Fruit fly (Drosophila melanogaster) whole organism, embryonic: ENCODE measurements around the gene mahe.

Source experiments
- B-H2 ChIP-seq: fragments of 200-800 bp; sonication (Bioruptor generic); optimal IDR thresholded peaks from 2 replicates; lab custom pipeline; 2018; ENCODE audit warnings: missing biosample characterization, mild to moderate bottlenecking, missing genetic modification characterization
- CG11085 ChIP-seq: fragments of 200-800 bp; sonication (Bioruptor generic); IDR thresholded peaks from 2 replicates; pipeline ENCODE4 v1.3.6; 2022; ENCODE audit warnings: missing biosample characterization, missing genetic modification characterization
- CG12769 ChIP-seq: fragments of 200-800 bp; sonication (Bioruptor generic); optimal IDR thresholded peaks from 2 replicates; lab custom pipeline; 2019; ENCODE audit warnings: missing biosample characterization, mild to moderate bottlenecking, missing genetic modification characterization, moderate library complexity
- CG13624 ChIP-seq: fragments of 200-800 bp; sonication (Bioruptor generic); optimal IDR thresholded peaks from 2 replicates; lab custom pipeline; 2016; ENCODE audit warnings: missing biosample characterization, missing genetic modification characterization
- CG15514 ChIP-seq: fragments of 200-800 bp; sonication (Bioruptor generic); optimal IDR thresholded peaks from 3 replicates; lab custom pipeline; 2017; ENCODE audit warnings: missing biosample characterization, missing genetic modification characterization, mild to moderate bottlenecking, moderate library complexity, missing genetic modification reagents
- CG1647 ChIP-seq: fragments of 200-800 bp; sonication (Bioruptor generic); optimal IDR thresholded peaks from 3 replicates; lab custom pipeline; 2016; ENCODE audit warnings: missing biosample characterization, missing genetic modification characterization
- CG16863 ChIP-seq: fragments of 200-800 bp; sonication (Bioruptor generic); optimal IDR thresholded peaks from 3 replicates; lab custom pipeline; 2016; ENCODE audit warnings: missing biosample characterization, missing genetic modification characterization
- CG2129 ChIP-seq: fragments of 200-800 bp; sonication (Bioruptor generic); IDR thresholded peaks from 2 replicates; pipeline ENCODE4 v1.3.6; 2022; ENCODE audit warnings: missing biosample characterization, missing genetic modification characterization; ENCODE audit not compliant: partially characterized antibody
- CG30431 ChIP-seq: fragments of 200-800 bp; sonication (Bioruptor generic); optimal IDR thresholded peaks from 2 replicates; lab custom pipeline; 2017; ENCODE audit warnings: missing biosample characterization, missing genetic modification characterization
- CG32767 ChIP-seq: fragments of 200-800 bp; sonication (Bioruptor generic); IDR thresholded peaks from 2 replicates; pipeline ENCODE4 v1.3.6; 2022; ENCODE audit warnings: missing biosample characterization, missing genetic modification characterization
- CG4617 ChIP-seq: fragments of 200-800 bp; sonication (Bioruptor generic); optimal IDR thresholded peaks from 3 replicates; lab custom pipeline; 2016; ENCODE audit warnings: missing biosample characterization, missing genetic modification characterization, borderline replicate concordance
- CG6272 ChIP-seq: fragments of 200-800 bp; sonication (Bioruptor generic); IDR thresholded peaks from 2 replicates; pipeline ENCODE4 v1.3.6; 2022; ENCODE audit warnings: missing biosample characterization, missing genetic modification characterization
- CG6654 ChIP-seq: fragments of 200-800 bp; sonication (Bioruptor generic); optimal IDR thresholded peaks from 2 replicates; lab custom pipeline; 2017; ENCODE audit warnings: missing biosample characterization, mild to moderate bottlenecking, missing genetic modification characterization
- CG7271 ChIP-seq: fragments of 200-800 bp; sonication (Bioruptor generic); optimal IDR thresholded peaks from 2 replicates; lab custom pipeline; 2018; ENCODE audit warnings: missing biosample characterization, mild to moderate bottlenecking, missing genetic modification characterization, moderate library complexity
- Camta ChIP-seq: fragments of 200-800 bp; sonication (Bioruptor generic); optimal IDR thresholded peaks from 2 replicates; lab custom pipeline; 2016; ENCODE audit warnings: missing biosample characterization, missing genetic modification characterization
- Dad ChIP-seq: fragments of 200-800 bp; sonication (Bioruptor generic); optimal IDR thresholded peaks from 3 replicates; lab custom pipeline; 2016; ENCODE audit warnings: missing biosample characterization, missing genetic modification characterization
- Dek ChIP-seq: fragments of 200-800 bp; sonication (Bioruptor generic); optimal IDR thresholded peaks from 3 replicates; lab custom pipeline; 2019; ENCODE audit warnings: missing biosample characterization, mild to moderate bottlenecking, missing genetic modification characterization, moderate library complexity
- Dfd ChIP-seq, 2 experiments: fragments of >200 bp; optimal IDR thresholded peaks; 2 replicates each; lab custom pipeline; 2017; ENCODE audit warnings: missing biosample characterization in 2 of 2, missing genetic modification characterization in 2 of 2
- Dref ChIP-seq: fragments of 200-800 bp; sonication (Bioruptor generic); IDR thresholded peaks from 2 replicates; pipeline ENCODE4 v1.3.6; 2022; ENCODE audit warnings: missing biosample characterization, missing genetic modification characterization
- Ets97D ChIP-seq: fragments of 200-800 bp; sonication (Bioruptor generic); optimal IDR thresholded peaks from 3 replicates; lab custom pipeline; 2016; ENCODE audit warnings: missing biosample characterization, missing genetic modification characterization
- GATAe ChIP-seq: fragments of 200-800 bp; sonication (Bioruptor generic); conservative IDR thresholded peaks from 2 replicates; pipeline ENCODE4 v1.3.6; 2022; ENCODE audit warnings: missing biosample characterization, missing genetic modification characterization
- HLH3B ChIP-seq: fragments of 200-800 bp; sonication (Bioruptor generic); IDR thresholded peaks from 2 replicates; pipeline ENCODE4 v1.3.6; 2022; ENCODE audit warnings: missing biosample characterization, missing genetic modification characterization
- Mrtf ChIP-seq: fragments of 200-800 bp; sonication (Bioruptor generic); IDR thresholded peaks from 3 replicates; pipeline ENCODE4 v1.3.6; 2022; ENCODE audit warnings: missing biosample characterization, missing genetic modification characterization
- Nf-YB ChIP-seq: fragments of 200-800 bp; sonication (Bioruptor generic); optimal IDR thresholded peaks from 3 replicates; lab custom pipeline; 2019; ENCODE audit warnings: missing biosample characterization, mild to moderate bottlenecking, missing genetic modification characterization, moderate library complexity
- Oli ChIP-seq: fragments of 200-800 bp; sonication (Bioruptor generic); optimal IDR thresholded peaks from 2 replicates; lab custom pipeline; 2018; ENCODE audit warnings: missing biosample characterization, mild to moderate bottlenecking, missing genetic modification characterization, moderate library complexity
- Pdp1 ChIP-seq, 2 experiments: fragments of 200-800 bp; sonication (Bioruptor generic); optimal IDR thresholded peaks; 3 replicates each; lab custom pipeline; 2016; ENCODE audit warnings: missing biosample characterization in 2 of 2, missing genetic modification characterization in 2 of 2, mild to moderate bottlenecking in 1 of 2, moderate library complexity in 1 of 2
- Rfx ChIP-seq: fragments of 200-800 bp; sonication (Bioruptor generic); IDR thresholded peaks from 2 replicates; pipeline ENCODE4 v1.3.6; 2022; ENCODE audit warnings: missing biosample characterization, missing genetic modification characterization
- amos ChIP-seq: fragments of 200-800 bp; sonication (Bioruptor generic); IDR thresholded peaks from 2 replicates; pipeline ENCODE4 v1.3.6; 2022; ENCODE audit warnings: missing biosample characterization, missing genetic modification characterization; ENCODE audit not compliant: partially characterized antibody
- bbx ChIP-seq: fragments of 200-800 bp; sonication (Bioruptor generic); IDR thresholded peaks from 2 replicates; pipeline ENCODE4 v1.3.6; 2022; ENCODE audit warnings: missing biosample characterization, missing genetic modification characterization; ENCODE audit not compliant: partially characterized antibody
- cg ChIP-seq: fragments of 200-800 bp; sonication (Bioruptor generic); optimal IDR thresholded peaks from 3 replicates; lab custom pipeline; 2019; ENCODE audit warnings: missing biosample characterization, mild to moderate bottlenecking, missing genetic modification characterization, moderate library complexity
- chif ChIP-seq, 2 experiments: fragments of 200-800 bp; sonication (Bioruptor generic); optimal IDR thresholded peaks; 3 replicates each; lab custom pipeline; 2016; ENCODE audit warnings: missing biosample characterization in 2 of 2, missing genetic modification characterization in 2 of 2
- crol ChIP-seq: fragments of 200-800 bp; sonication (Bioruptor generic); IDR thresholded peaks from 2 replicates; pipeline ENCODE4 v1.3.6; 2022; ENCODE audit warnings: missing biosample characterization, missing genetic modification characterization
- da ChIP-seq: fragments of 200-800 bp; sonication (Bioruptor generic); optimal IDR thresholded peaks from 2 replicates; lab custom pipeline; 2016; ENCODE audit warnings: missing biosample characterization, missing genetic modification characterization
- dmrt11E ChIP-seq: fragments of 200-800 bp; sonication (Bioruptor generic); optimal IDR thresholded peaks from 3 replicates; lab custom pipeline; 2018; ENCODE audit warnings: missing biosample characterization, mild to moderate bottlenecking, missing genetic modification characterization, moderate library complexity
- dmrt99B ChIP-seq: fragments of 200-800 bp; sonication (Bioruptor generic); optimal IDR thresholded peaks from 2 replicates; lab custom pipeline; 2018; ENCODE audit warnings: missing biosample characterization, mild to moderate bottlenecking, missing genetic modification characterization, moderate library complexity
- emc ChIP-seq: fragments of 200-800 bp; sonication (Bioruptor generic); optimal IDR thresholded peaks from 2 replicates; lab custom pipeline; 2016; ENCODE audit warnings: missing biosample characterization, missing genetic modification characterization
- esg ChIP-seq: fragments of 200-800 bp; sonication (Bioruptor generic); conservative IDR thresholded peaks from 2 replicates; pipeline ENCODE4 v1.3.6; 2022; ENCODE audit warnings: missing biosample characterization, missing genetic modification characterization
- gem ChIP-seq: fragments of 200-800 bp; sonication (Bioruptor generic); optimal IDR thresholded peaks from 2 replicates; lab custom pipeline; 2019; ENCODE audit warnings: missing biosample characterization, mild to moderate bottlenecking, missing genetic modification characterization, moderate library complexity
- hkb ChIP-seq, 2 experiments: fragments of 200-800 bp in 1 of 2; fragments of >200 bp in 1 of 2; sonication (Bioruptor generic) in 1 of 2; IDR thresholded peaks in 1 of 2; optimal IDR thresholded peaks in 1 of 2; 2 replicates each; pipeline versions ENCODE4 v1.3.6 to Lab custom; 2017 to 2022; ENCODE audit warnings: missing biosample characterization in 1 of 2, missing genetic modification characterization in 1 of 2
- nau ChIP-seq: fragments of 200-800 bp; sonication (Bioruptor generic); optimal IDR thresholded peaks from 3 replicates; lab custom pipeline; 2017; ENCODE audit warnings: missing biosample characterization, mild to moderate bottlenecking, missing genetic modification characterization, missing genetic modification reagents
- org-1 ChIP-seq: fragments of 200-800 bp; sonication (Bioruptor generic); optimal IDR thresholded peaks from 2 replicates; lab custom pipeline; 2017; ENCODE audit warnings: missing biosample characterization, missing genetic modification characterization
- otp ChIP-seq: fragments of 200-800 bp; sonication (Bioruptor generic); IDR thresholded peaks from 3 replicates; pipeline ENCODE4, ENCODE4 v1.3.6; 2022; ENCODE audit warnings: missing biosample characterization, missing genetic modification characterization
- pan ChIP-seq, 4 experiments: fragments of >200 bp in 3 of 4; fragments of 200-800 bp in 1 of 4; sonication (Bioruptor generic) in 1 of 4; optimal IDR thresholded peaks in 3 of 4; IDR thresholded peaks in 1 of 4; 2 replicates each; pipeline versions ENCODE4 v1.3.6 to Lab custom; 2017 to 2022; ENCODE audit warnings: missing biosample characterization in 2 of 4, missing genetic modification characterization in 2 of 4, mixed read lengths in 1 of 4
- slp2 ChIP-seq: fragments of 200-800 bp; sonication (Bioruptor generic); optimal IDR thresholded peaks from 2 replicates; lab custom pipeline; 2016; ENCODE audit warnings: missing biosample characterization, missing genetic modification characterization
- sna ChIP-seq: fragments of 200-800 bp; sonication (Bioruptor generic); IDR thresholded peaks from 2 replicates; pipeline ENCODE4 v1.3.6; 2022; ENCODE audit warnings: missing biosample characterization, missing genetic modification characterization; ENCODE audit not compliant: partially characterized antibody
- stc ChIP-seq: fragments of 200-800 bp; sonication (Bioruptor generic); IDR thresholded peaks from 2 replicates; pipeline ENCODE4 v1.3.6; 2022; ENCODE audit warnings: missing biosample characterization, missing genetic modification characterization
- trem ChIP-seq: fragments of 200-800 bp; optimal IDR thresholded peaks from 3 replicates; lab custom pipeline; 2019; ENCODE audit warnings: missing biosample characterization, mild to moderate bottlenecking, missing genetic modification characterization, moderate library complexity
- vnd ChIP-seq: fragments of 200-800 bp; sonication (Bioruptor generic); IDR thresholded peaks from 3 replicates; pipeline ENCODE4 v1.3.6; 2022; ENCODE audit warnings: missing biosample characterization, missing genetic modification characterization; ENCODE audit not compliant: partially characterized antibody
- zfh1 ChIP-seq: fragments of 200-800 bp; sonication (Bioruptor generic); IDR thresholded peaks from 3 replicates; pipeline ENCODE4 v1.3.6; 2022; ENCODE audit warnings: missing biosample characterization, missing genetic modification characterization

mahe gene

dm6 chrX:7946858-7947313, 15.7 kb upstream of the mahe start, which contains the start of gene orion (continued):
- no peak for TF ChIP-seq Mrtf (GFP tag; lab: Robert Waterston, UW)
- TF ChIP-seq zfh1 (GFP tag; lab: Robert Waterston, UW): 0 out of 3 replicates have a peak, but pooled peaks have one; percentile 25
- TF ChIP-seq Dad: no peak
- TF ChIP-seq Oli (tag; lab: Kevin White, UChicago): no peak
- TF ChIP-seq Pdp1 (GFP tag; optimal IDR thresholded peaks at IDR 0.05; lab: Kevin White, UChicago): peak in 1 of 2 experiments; percentile 17
- no peak for TF ChIP-seq CG1647
- TF ChIP-seq hkb (optimal IDR thresholded peaks at IDR 0.05; lab: Kevin White, UChicago): no peak
- TF ChIP-seq hkb (GFP tag; IDR thresholded peaks at IDR 0.05; lab: Robert Waterston, UW): peak; percentile 35; the same call in 1 of the 2 replicates
- TF ChIP-seq CG11085 (GFP tag; lab: Robert Waterston, UW): no peak
- peak; percentile 26; the same call in 1 of the 2 replicates for TF ChIP-seq stc
- no peak for TF ChIP-seq chif (GFP tag; optimal IDR thresholded peaks at IDR 0.05; lab: Kevin White, UChicago)
- no peak for TF ChIP-seq CG32767 (GFP tag; lab: Robert Waterston, UW)
- TF ChIP-seq trem (tag; lab: Kevin White, UChicago): peak; percentile 2
- TF ChIP-seq crol (GFP tag; lab: Robert Waterston, UW): peak; percentile 95
- TF ChIP-seq amos: peak; percentile 75
- no peak for TF ChIP-seq Camta (GFP tag; lab: Kevin White, UChicago)
- no peak for TF ChIP-seq da
- 0 out of 3 replicates have a peak, but pooled peaks have one; percentile 34 for TF ChIP-seq otp (GFP tag; lab: Robert Waterston, UW)
- no peak for TF ChIP-seq nau
- no peak for TF ChIP-seq GATAe (GFP tag; lab: Robert Waterston, UW)
- no peak for TF ChIP-seq org-1
- peak; percentile 55 for TF ChIP-seq CG15514 (GFP tag; lab: Kevin White, UChicago)
- TF ChIP-seq CG4617: no peak
- TF ChIP-seq sna: peak; percentile 69
- no peak for TF ChIP-seq Nf-YB
- no peak for TF ChIP-seq HLH3B (GFP tag; lab: Robert Waterston, UW)
- no peak for TF ChIP-seq Ets97D (GFP tag; lab: Kevin White, UChicago)
- TF ChIP-seq cg (GFP tag; lab: Kevin White, UChicago): peak; percentile 81
- peak; percentile 3 for TF ChIP-seq B-H2
- TF ChIP-seq pan (optimal IDR thresholded peaks at IDR 0.05; lab: Kevin White, UChicago): no peak
- no peak for TF ChIP-seq pan (GFP tag; optimal IDR thresholded peaks at IDR 0.05 in 1 of 2, IDR thresholded peaks at IDR 0.05 in 1 of 2)
- no peak for TF ChIP-seq esg (GFP tag; lab: Robert Waterston, UW)
- TF ChIP-seq emc (GFP tag; lab: Kevin White, UChicago): no peak
- TF ChIP-seq Dref: peak; percentile 73
- TF ChIP-seq CG16863: no peak
- no peak for TF ChIP-seq CG6272 (GFP tag; lab: Robert Waterston, UW)
- TF ChIP-seq Dfd (GFP tag; optimal IDR thresholded peaks at IDR 0.05; lab: Kevin White, UChicago): no peak
- no peak for TF ChIP-seq CG12769 (tag; lab: Kevin White, UChicago)
- no peak for TF ChIP-seq slp2
- TF ChIP-seq bbx (GFP tag; lab: Robert Waterston, UW): peak; percentile 90
- TF ChIP-seq CG6654 (GFP tag; lab: Kevin White, UChicago): no peak
- no peak for TF ChIP-seq dmrt11E (tag; lab: Kevin White, UChicago)
- peak; percentile 71 for TF ChIP-seq vnd
- peak; percentile 0 for TF ChIP-seq CG13624 (GFP tag; lab: Kevin White, UChicago)
- TF ChIP-seq gem (tag; lab: Kevin White, UChicago): no peak
- TF ChIP-seq CG2129: peak; percentile 56; the same call in 1 of the 2 replicates
- TF ChIP-seq CG30431 (GFP tag; lab: Kevin White, UChicago): no peak
- TF ChIP-seq dmrt99B (tag; lab: Kevin White, UChicago): no peak
- TF ChIP-seq Rfx: peak; percentile 65
- no peak for TF ChIP-seq Dek (tag; lab: Kevin White, UChicago)
- TF ChIP-seq CG7271 (tag; lab: Kevin White, UChicago): no peak
